Fruit fly (Drosophila melanogaster) whole organism, embryonic: Measurements from ENCODE around the gene CG8128.

Source experiments
- Abd-B ChIP-seq: fragments of 200-800 bp; sonication (Bioruptor generic); optimal IDR thresholded peaks from 2 replicates; lab custom pipeline; 2018; ENCODE audit warnings: missing biosample characterization, mild to moderate bottlenecking, missing genetic modification characterization, moderate library complexity
- Awh ChIP-seq: fragments of 200-800 bp; sonication (Bioruptor generic); IDR thresholded peaks from 2 replicates; pipeline ENCODE4, ENCODE4 v1.3.6; 2022; ENCODE audit warnings: missing biosample characterization, missing genetic modification characterization
- BtbVII ChIP-seq: fragments of 200-800 bp; sonication (Bioruptor generic); optimal IDR thresholded peaks from 3 replicates; lab custom pipeline; 2017; ENCODE audit warnings: missing biosample characterization, mild to moderate bottlenecking, missing genetic modification characterization
- C15 ChIP-seq: fragments of 200-800 bp; sonication (Bioruptor generic); IDR thresholded peaks from 3 replicates; pipeline ENCODE4 v1.3.6; 2022; ENCODE audit warnings: missing biosample characterization, missing genetic modification characterization
- CG10431 ChIP-seq: fragments of 200-800 bp; sonication (Bioruptor generic); optimal IDR thresholded peaks from 3 replicates; lab custom pipeline; 2018; ENCODE audit warnings: missing biosample characterization, mild to moderate bottlenecking, missing genetic modification characterization
- CG10462 ChIP-seq: fragments of 200-800 bp; sonication (Bioruptor generic); optimal IDR thresholded peaks from 2 replicates; lab custom pipeline; 2016; ENCODE audit warnings: missing biosample characterization, missing genetic modification characterization
- CG10959 ChIP-seq: fragments of 200-800 bp; sonication (Bioruptor generic); IDR thresholded peaks from 2 replicates; pipeline ENCODE4 v1.3.6; 2022; ENCODE audit warnings: missing biosample characterization, missing genetic modification characterization
- CG11560 ChIP-seq: fragments of 200-800 bp; sonication (Bioruptor generic); IDR thresholded peaks from 3 replicates; pipeline ENCODE4 v1.3.6; 2022; ENCODE audit warnings: missing biosample characterization, missing genetic modification characterization
- CG1233 ChIP-seq: fragments of 200-800 bp; sonication (Bioruptor generic); optimal IDR thresholded peaks from 4 replicates; lab custom pipeline; 2018; ENCODE audit warnings: missing biosample characterization, mild to moderate bottlenecking, missing genetic modification characterization
- CG12391 ChIP-seq: fragments of 200-800 bp; sonication (Bioruptor generic); optimal IDR thresholded peaks from 3 replicates; lab custom pipeline; 2018; ENCODE audit warnings: missing biosample characterization, mild to moderate bottlenecking, missing genetic modification characterization, moderate library complexity
- CG14014 ChIP-seq: fragments of 200-800 bp; sonication (Bioruptor generic); IDR thresholded peaks from 2 replicates; pipeline ENCODE4 v1.3.6; 2022; ENCODE audit warnings: missing biosample characterization, missing genetic modification characterization
- CG15479 ChIP-seq: fragments of 200-800 bp; sonication (Bioruptor generic); optimal IDR thresholded peaks from 3 replicates; lab custom pipeline; 2019; ENCODE audit warnings: missing biosample characterization, mild to moderate bottlenecking, missing genetic modification characterization, moderate library complexity
- CG1602 ChIP-seq: fragments of 200-800 bp; sonication (Bioruptor generic); optimal IDR thresholded peaks from 3 replicates; lab custom pipeline; 2016; ENCODE audit warnings: missing biosample characterization, missing genetic modification characterization
- CG1603 ChIP-seq: fragments of 200-800 bp; sonication (Bioruptor generic); optimal IDR thresholded peaks from 2 replicates; lab custom pipeline; 2019; ENCODE audit warnings: missing biosample characterization, mild to moderate bottlenecking, missing genetic modification characterization, moderate library complexity
- CG17829 ChIP-seq: fragments of 200-800 bp; optimal IDR thresholded peaks from 2 replicates; lab custom pipeline; 2019; ENCODE audit warnings: missing biosample characterization, mild to moderate bottlenecking, missing genetic modification characterization, moderate library complexity
- CG2116 ChIP-seq: fragments of 200-800 bp; sonication (Bioruptor generic); optimal IDR thresholded peaks from 3 replicates; lab custom pipeline; 2018; ENCODE audit warnings: missing biosample characterization, mild to moderate bottlenecking, missing genetic modification characterization
- CG30431 ChIP-seq: fragments of 200-800 bp; sonication (Bioruptor generic); optimal IDR thresholded peaks from 2 replicates; lab custom pipeline; 2017; ENCODE audit warnings: missing biosample characterization, missing genetic modification characterization
- CG32532 ChIP-seq: fragments of 200-800 bp; sonication (Bioruptor generic); IDR thresholded peaks from 2 replicates; pipeline ENCODE4 v1.3.6; 2022; ENCODE audit warnings: missing biosample characterization, missing genetic modification characterization
- CG32767 ChIP-seq: fragments of 200-800 bp; sonication (Bioruptor generic); IDR thresholded peaks from 2 replicates; pipeline ENCODE4 v1.3.6; 2022; ENCODE audit warnings: missing biosample characterization, missing genetic modification characterization
- CG3726 ChIP-seq: fragments of 200-800 bp; sonication (Bioruptor generic); IDR thresholded peaks from 3 replicates; pipeline ENCODE4, ENCODE4 v1.3.6; 2022; ENCODE audit warnings: missing biosample characterization, missing genetic modification characterization
- CG5245 ChIP-seq: fragments of 200-800 bp; sonication (Bioruptor generic); optimal IDR thresholded peaks from 3 replicates; lab custom pipeline; 2016; ENCODE audit warnings: missing biosample characterization, missing genetic modification characterization
- CG9797 ChIP-seq: fragments of 200-800 bp; sonication (Bioruptor generic); optimal IDR thresholded peaks from 3 replicates; lab custom pipeline; 2018; ENCODE audit warnings: missing biosample characterization, mild to moderate bottlenecking, missing genetic modification characterization
- Deaf1 ChIP-seq: fragments of 200-800 bp; optimal IDR thresholded peaks from 3 replicates; lab custom pipeline; 2019; ENCODE audit warnings: missing biosample characterization, mild to moderate bottlenecking, missing genetic modification characterization, moderate library complexity
- HLH3B ChIP-seq: fragments of 200-800 bp; sonication (Bioruptor generic); IDR thresholded peaks from 2 replicates; pipeline ENCODE4 v1.3.6; 2022; ENCODE audit warnings: missing biosample characterization, missing genetic modification characterization
- Mad ChIP-seq: fragments of 200-800 bp; sonication (Bioruptor generic); optimal IDR thresholded peaks from 2 replicates; lab custom pipeline; 2016; ENCODE audit warnings: missing biosample characterization, missing genetic modification characterization
- Oli ChIP-seq: fragments of 200-800 bp; sonication (Bioruptor generic); optimal IDR thresholded peaks from 2 replicates; lab custom pipeline; 2018; ENCODE audit warnings: missing biosample characterization, mild to moderate bottlenecking, missing genetic modification characterization, moderate library complexity
- Sin3A ChIP-seq: fragments of >200 bp; optimal IDR thresholded peaks from 2 replicates; lab custom pipeline; 2018
- Sox100B ChIP-seq: fragments of 200-800 bp; sonication (Bioruptor generic); optimal IDR thresholded peaks from 3 replicates; lab custom pipeline; 2018; ENCODE audit warnings: missing biosample characterization, mild to moderate bottlenecking, missing genetic modification characterization
- ap ChIP-seq: fragments of 200-800 bp; sonication (Bioruptor generic); IDR thresholded peaks from 2 replicates; pipeline ENCODE4 v1.3.6; 2022; ENCODE audit warnings: missing biosample characterization, missing genetic modification characterization
- bab2 ChIP-seq: fragments of 200-800 bp; sonication (Bioruptor generic); optimal IDR thresholded peaks from 2 replicates; lab custom pipeline; 2016; ENCODE audit warnings: missing biosample characterization, missing genetic modification characterization
- br ChIP-seq: fragments of >200 bp; optimal IDR thresholded peaks from 2 replicates; lab custom pipeline; 2017
- ci ChIP-seq: fragments of 200-800 bp; sonication (Bioruptor generic); IDR thresholded peaks from 3 replicates; pipeline ENCODE4 v1.3.6; 2022; ENCODE audit warnings: missing biosample characterization, missing genetic modification characterization
- dmrt11E ChIP-seq: fragments of 200-800 bp; sonication (Bioruptor generic); optimal IDR thresholded peaks from 3 replicates; lab custom pipeline; 2018; ENCODE audit warnings: missing biosample characterization, mild to moderate bottlenecking, missing genetic modification characterization, moderate library complexity
- ewg ChIP-seq: fragments of 200-800 bp; sonication (Bioruptor generic); optimal IDR thresholded peaks from 3 replicates; lab custom pipeline; 2017; ENCODE audit warnings: mild to moderate bottlenecking, missing biosample characterization, missing genetic modification reagents, missing genetic modification characterization
- grau ChIP-seq: fragments of 200-800 bp; optimal IDR thresholded peaks from 3 replicates; lab custom pipeline; 2019; ENCODE audit warnings: missing biosample characterization, mild to moderate bottlenecking, missing genetic modification characterization, moderate library complexity
- jumu ChIP-seq: fragments of 200-800 bp; sonication (Bioruptor generic); optimal IDR thresholded peaks from 3 replicates; lab custom pipeline; 2016; ENCODE audit warnings: missing biosample characterization, missing genetic modification characterization
- nerfin-1 ChIP-seq: fragments of 200-800 bp; sonication (Bioruptor generic); optimal IDR thresholded peaks from 3 replicates; lab custom pipeline; 2019; ENCODE audit warnings: missing biosample characterization, mild to moderate bottlenecking, missing genetic modification characterization, moderate library complexity
- nmo ChIP-seq: fragments of 200-800 bp; sonication (Bioruptor generic); optimal IDR thresholded peaks from 2 replicates; lab custom pipeline; 2018; ENCODE audit warnings: missing biosample characterization, mild to moderate bottlenecking, missing genetic modification characterization, moderate library complexity
- p53 ChIP-seq: fragments of 200-800 bp; sonication (Bioruptor generic); optimal IDR thresholded peaks from 2 replicates; lab custom pipeline; 2016; ENCODE audit warnings: missing biosample characterization, missing genetic modification characterization
- pum ChIP-seq: fragments of 200-800 bp; sonication (Bioruptor generic); optimal IDR thresholded peaks from 2 replicates; lab custom pipeline; 2016; ENCODE audit warnings: missing biosample characterization, missing genetic modification characterization
- salm ChIP-seq: fragments of 200-800 bp; sonication (Bioruptor generic); optimal IDR thresholded peaks from 2 replicates; lab custom pipeline; 2018; ENCODE audit warnings: missing biosample characterization, mild to moderate bottlenecking, missing genetic modification characterization
- scrt ChIP-seq: fragments of 200-800 bp; sonication (Bioruptor generic); optimal IDR thresholded peaks from 2 replicates; lab custom pipeline; 2018; ENCODE audit warnings: missing biosample characterization, mild to moderate bottlenecking, missing genetic modification characterization, moderate library complexity
- slbo ChIP-seq: fragments of 200-800 bp; sonication (Bioruptor generic); IDR thresholded peaks from 2 replicates; pipeline ENCODE4 v1.3.6; 2022; ENCODE audit warnings: missing biosample characterization, missing genetic modification characterization
- slou ChIP-seq: fragments of 200-800 bp; sonication (Bioruptor generic); optimal IDR thresholded peaks from 3 replicates; lab custom pipeline; 2016; ENCODE audit warnings: missing biosample characterization, missing genetic modification characterization
- so ChIP-seq: fragments of 200-800 bp; sonication (Bioruptor generic); IDR thresholded peaks from 3 replicates; pipeline ENCODE4 v1.3.6; 2022; ENCODE audit warnings: missing biosample characterization, missing genetic modification characterization
- sob ChIP-seq: fragments of 200-800 bp; sonication (Bioruptor generic); IDR thresholded peaks from 2 replicates; pipeline ENCODE4 v1.3.6; 2022; ENCODE audit warnings: missing biosample characterization, missing genetic modification characterization
- tin ChIP-seq: fragments of 200-800 bp; sonication (Bioruptor generic); optimal IDR thresholded peaks from 3 replicates; lab custom pipeline; 2016; ENCODE audit warnings: missing biosample characterization, missing genetic modification characterization
- tio ChIP-seq: fragments of 200-800 bp; sonication (Bioruptor generic); optimal IDR thresholded peaks from 2 replicates; lab custom pipeline; 2017; ENCODE audit warnings: missing biosample characterization, missing genetic modification characterization, inconsistent platforms
- tll ChIP-seq, 2 experiments: fragments of 200-800 bp in 1 of 2; fragments of >200 bp in 1 of 2; sonication (Bioruptor generic) in 1 of 2; optimal IDR thresholded peaks; 2 replicates each; lab custom pipeline; 2017 to 2019; ENCODE audit warnings: missing biosample characterization in 2 of 2, missing genetic modification characterization in 2 of 2, mild to moderate bottlenecking in 1 of 2, moderate library complexity in 1 of 2
- trem ChIP-seq: fragments of 200-800 bp; optimal IDR thresholded peaks from 3 replicates; lab custom pipeline; 2019; ENCODE audit warnings: missing biosample characterization, mild to moderate bottlenecking, missing genetic modification characterization, moderate library complexity
- unc-4 ChIP-seq: fragments of 200-800 bp; sonication (Bioruptor generic); IDR thresholded peaks from 2 replicates; pipeline ENCODE4 v1.3.6; 2022; ENCODE audit warnings: missing biosample characterization, missing genetic modification characterization; ENCODE audit not compliant: partially characterized antibody

Gene CG8128

dm6 chrX:15671026-15671563 lies 26.2 kb upstream of the CG8128 start, which contains the start of gene CG15646 (continued):
- TF ChIP-seq slbo (GFP tag; lab: Robert Waterston, UW) (no peak), CG10959 (GFP tag; lab: Robert Waterston, UW) (peak; percentile 74), br (lab: Kevin White, UChicago) (no peak), sob (GFP tag; lab: Robert Waterston, UW) (peak; percentile 17; the same call in 1 of the 2 replicates), ewg (GFP tag; lab: Kevin White, UChicago) (peak; percentile 47), pum (GFP tag; lab: Kevin White, UChicago) (peak; percentile 25), grau (tag; lab: Kevin White, UChicago) (peak; percentile 79), Oli (tag; lab: Kevin White, UChicago) (peak; percentile 72), so (no peak), CG3726 (GFP tag; lab: Robert Waterston, UW) (no peak), bab2 (GFP tag; lab: Kevin White, UChicago) (no peak), unc-4 (GFP tag; lab: Robert Waterston, UW) (no peak), CG32532 (GFP tag; lab: Robert Waterston, UW) (0 out of 2 replicates have a peak, but pooled peaks have one; percentile 25), CG11560 (tag; lab: Robert Waterston, UW) (no peak), CG1603 (tag; lab: Kevin White, UChicago) (peak; percentile 63), CG2116 (GFP tag; lab: Kevin White, UChicago) (peak; percentile 30), dmrt11E (tag; lab: Kevin White, UChicago) (peak; percentile 97), p53 (no peak), CG30431 (GFP tag; lab: Kevin White, UChicago) (peak; percentile 25), CG10431 (peak; percentile 10), CG9797 (GFP tag; lab: Kevin White, UChicago) (no peak), Abd-B (GFP tag; lab: Kevin White, UChicago) (peak; percentile 49), jumu (GFP tag; lab: Kevin White, UChicago) (no peak), salm (tag; lab: Kevin White, UChicago) (peak; percentile 49), Sin3A (lab: Kevin White, UChicago) (no peak), Deaf1 (tag; lab: Kevin White, UChicago) (peak; percentile 43), CG1602 (GFP tag; lab: Kevin White, UChicago) (peak; percentile 70), nerfin-1 (tag; lab: Kevin White, UChicago) (peak; percentile 98), CG14014 (GFP tag; lab: Robert Waterston, UW) (no peak), ap (GFP tag; lab: Robert Waterston, UW) (no peak), tll (GFP tag; optimal IDR thresholded peaks at IDR 0.05; lab: Kevin White, UChicago) (peak in 1 of 2 experiments; percentile 57), ci (GFP tag; lab: Robert Waterston, UW) (peak; percentile 51; the same call in 1 of the 3 replicates), C15 (GFP tag; lab: Robert Waterston, UW) (no peak), tin (GFP tag; lab: Kevin White, UChicago) (peak; percentile 66), CG5245 (GFP tag; lab: Kevin White, UChicago) (peak; percentile 25), Sox100B (GFP tag; lab: Kevin White, UChicago) (peak; percentile 74), nmo (GFP tag; lab: Kevin White, UChicago) (peak; percentile 92), slou (GFP tag; lab: Kevin White, UChicago) (peak; percentile 15), HLH3B (GFP tag; lab: Robert Waterston, UW) (0 out of 2 replicates have a peak, but pooled peaks have one; percentile 26), CG1233 (peak; percentile 77), Mad (GFP tag; lab: Kevin White, UChicago) (no peak), CG17829 (tag; lab: Kevin White, UChicago) (peak; percentile 94), tio (GFP tag; lab: Kevin White, UChicago) (peak; percentile 62), Awh (GFP tag; lab: Robert Waterston, UW) (peak; percentile 34; the same call in 1 of the 2 replicates), trem (tag; lab: Kevin White, UChicago) (peak; percentile 82), CG32767 (GFP tag; lab: Robert Waterston, UW) (0 out of 2 replicates have a peak, but pooled peaks have one; percentile 28), CG12391 (peak; percentile 87), CG15479 (peak; percentile 58), scrt (GFP tag; lab: Kevin White, UChicago) (peak; percentile 19), CG10462 (peak; percentile 49), BtbVII (GFP tag; lab: Kevin White, UChicago) (peak; percentile 26)
